Worm (Caenorhabditis elegans): ENCODE data around the gene T21D12.7.

DNA sequence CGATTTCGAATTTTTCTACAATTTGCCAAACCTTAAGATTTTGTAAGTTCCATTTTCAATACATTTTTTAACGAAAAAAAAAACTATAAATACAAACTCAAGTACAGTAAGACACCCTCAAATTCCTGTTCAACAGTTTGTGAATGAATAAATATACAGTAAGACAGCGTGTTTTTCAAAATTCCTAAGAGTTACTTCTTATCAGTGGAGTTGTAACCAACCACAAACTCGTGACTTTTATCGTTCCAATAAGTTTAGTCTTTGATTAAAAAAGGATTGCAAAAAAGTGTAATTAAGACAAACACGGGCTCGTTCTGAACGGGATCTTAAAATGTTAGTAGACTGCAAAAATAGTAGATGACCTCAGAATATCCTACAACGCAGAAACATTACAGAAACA is 16.1 kb downstream of the T21D12.7 start:
- TF ChIP-seq lin-39 (tag; optimal IDR thresholded peaks at IDR 0.05) = no peak
- TF ChIP-seq nhr-10 (tag; optimal IDR thresholded peaks at IDR 0.05) = no peak
- no peak for TF ChIP-seq elt-3 (tag; optimal IDR thresholded peaks at IDR 0.05)
- no peak for TF ChIP-seq skn-1 (tag; optimal IDR thresholded peaks at IDR 0.05)
- TF ChIP-seq elt-1 (tag; optimal IDR thresholded peaks at IDR 0.05) = no peak
- TF ChIP-seq unc-39 (tag; optimal IDR thresholded peaks at IDR 0.05) = no peak
- TF ChIP-seq ama-1 (optimal IDR thresholded peaks at IDR 0.05) = no peak
- no peak for TF ChIP-seq nhr-21 (tag; optimal IDR thresholded peaks at IDR 0.05)
- TF ChIP-seq ztf-11 (tag; optimal IDR thresholded peaks at IDR 0.05) = no peak
- TF ChIP-seq nhr-12 (tag; optimal IDR thresholded peaks at IDR 0.05) = no peak
- TF ChIP-seq ztf-4 (tag; optimal IDR thresholded peaks at IDR 0.05) = no peak
- TF ChIP-seq nhr-237 (tag; optimal IDR thresholded peaks at IDR 0.05) = no peak
- no peak for TF ChIP-seq peb-1 (tag; optimal IDR thresholded peaks at IDR 0.05)
- TF ChIP-seq ceh-82 (tag; optimal IDR thresholded peaks at IDR 0.05) = no peak
